Worm (Caenorhabditis elegans) whole organism, L4 larva: ENCODE data around the gene K07F5.14.
"Not testable (repeated sequence)": the region's sequence is repeated elsewhere in the genome, so short reads cannot be mapped to it uniquely, and the experiment has no call there.

Experiments
- ama-1 ChIP-seq: fragments of 150-350 bp; optimal IDR thresholded peaks from 2 replicates; lab custom pipeline; 2014; ENCODE audit warnings: inconsistent platforms, mixed read lengths
- arid-1 ChIP-seq: fragments of 200-800 bp; sonication (Bioruptor generic); conservative IDR thresholded peaks from 2 replicates; pipeline ENCODE4 v1.3.6; 2022; ENCODE audit warnings: missing genetic modification reagents, missing genetic modification characterization, missing compliant biosample characterization
- lin-15B ChIP-seq: fragments of 150-350 bp; sonication (generic microtip); optimal IDR thresholded peaks from 3 replicates; lab custom pipeline; 2014; ENCODE audit warnings: missing biosample characterization, missing genetic modification characterization
- nhr-28 ChIP-seq: fragments of 150-350 bp; optimal IDR thresholded peaks from 2 replicates; lab custom pipeline; 2014; ENCODE audit warnings: missing biosample characterization, missing genetic modification characterization
- nhr-76 ChIP-seq: fragments of 150-350 bp; optimal IDR thresholded peaks from 2 replicates; lab custom pipeline; 2014; ENCODE audit warnings: missing biosample characterization, missing genetic modification characterization
- pha-4 ChIP-seq, 2 experiments: fragments of 150-350 bp in 1 of 2; fragments of 200-800 bp in 1 of 2; sonication (Bioruptor generic) in 1 of 2; IDR thresholded peaks in 1 of 2; optimal IDR thresholded peaks in 1 of 2; 2 replicates each; pipeline versions ENCODE4 v1.3.6 to Lab custom; 2014 to 2022; ENCODE audit warnings: missing genetic modification characterization in 2 of 2, missing genetic modification reagents in 2 of 2, missing biosample characterization in 1 of 2, missing compliant biosample characterization in 1 of 2
- pqm-1 ChIP-seq: sonication (generic microtip); optimal IDR thresholded peaks from 2 replicates; lab custom pipeline; 2017; ENCODE audit warnings: missing biosample characterization, missing genetic modification characterization
- skn-1 ChIP-seq: fragments of 150-350 bp; optimal IDR thresholded peaks from 2 replicates; lab custom pipeline; 2014; ENCODE audit warnings: missing biosample characterization, missing genetic modification characterization
- ztf-11 ChIP-seq: fragments of 150-350 bp; optimal IDR thresholded peaks from 2 replicates; lab custom pipeline; 2014; ENCODE audit warnings: missing biosample characterization, missing genetic modification characterization
- ztf-7 ChIP-seq: fragments of 150-350 bp; optimal IDR thresholded peaks from 2 replicates; lab custom pipeline; 2014; ENCODE audit warnings: missing biosample characterization, missing genetic modification characterization

DNA sequence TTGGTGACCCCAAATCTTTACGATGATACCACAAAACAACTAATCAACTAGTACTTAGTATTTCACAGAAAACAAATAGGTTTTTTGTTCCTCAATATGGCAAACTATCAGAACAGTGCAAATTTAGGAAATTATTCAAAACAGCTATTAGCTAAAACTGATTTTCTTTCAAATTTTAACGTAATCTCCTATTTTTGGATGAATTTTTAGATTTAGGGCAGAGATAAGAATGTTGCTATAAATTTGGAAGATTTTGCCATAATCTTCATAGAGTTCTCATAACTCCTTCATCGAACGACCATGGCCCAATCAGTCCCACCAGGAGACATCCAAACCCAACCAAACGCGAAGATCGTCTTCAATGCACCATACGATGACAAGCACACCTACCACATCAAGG lies 24.7 kb upstream of the K07F5.14 start, which contains the start of gene msp-10:
- not testable (repeated sequence) for TF ChIP-seq nhr-76 (tag; lab: Kevin White, UChicago); ztf-7; arid-1; pha-4 (GFP tag; IDR thresholded peaks at IDR 0.05; lab: Robert Waterston, UW); pha-4 (tag; optimal IDR thresholded peaks at IDR 0.05; lab: Kevin White, UChicago); lin-15B (tag; lab: Kevin White, UChicago); ztf-11 (tag; lab: Kevin White, UChicago); pqm-1 (tag; lab: Kevin White, UChicago); skn-1 (tag; lab: Kevin White, UChicago); nhr-28; ama-1 (lab: Kevin White, UChicago)
